Fruit fly (Drosophila melanogaster): ENCODE results near the gene CG6184.

Gene CG6184

dm6 chr3R:19644901-19645204, 12.8 kb downstream of the CG6184 start, which contains the start of gene Nup58 (continued):
- TF ChIP-seq lab (GFP tag; optimal IDR thresholded peaks at IDR 0.05) (no peak), ac (GFP tag; optimal IDR thresholded peaks at IDR 0.05) (no peak), CG2889 (GFP tag; IDR thresholded peaks at IDR 0.05) (no peak), CG32767 (GFP tag; IDR thresholded peaks at IDR 0.05) (no peak), Scr (GFP tag; IDR thresholded peaks at IDR 0.05; ENCODE audit: partially characterized antibody) (peak; percentile 89), Asciz (GFP tag; optimal IDR thresholded peaks at IDR 0.05) (no peak), slp2 (GFP tag; optimal IDR thresholded peaks at IDR 0.05) (no peak), Xrp1 (GFP tag; IDR thresholded peaks at IDR 0.05) (peak; percentile 13; the same call in 1 of the 2 replicates), CG6683 (GFP tag; optimal IDR thresholded peaks at IDR 0.05) (no peak), Xbp1 (GFP tag; optimal IDR thresholded peaks at IDR 0.05) (peak; percentile 4), GATAe (GFP tag; conservative IDR thresholded peaks at IDR 0.05) (no peak), hbn (GFP tag; IDR thresholded peaks at IDR 0.05; ENCODE audit: partially characterized antibody) (peak; percentile 77), MTF-1 (GFP tag; optimal IDR thresholded peaks at IDR 0.05; ENCODE audit: borderline replicate concordance) (no peak), zfh2 (GFP tag; optimal IDR thresholded peaks at IDR 0.05) (peak; percentile 8), Blimp-1 (GFP tag; optimal IDR thresholded peaks at IDR 0.05) (no peak), Taf1 (GFP tag; IDR thresholded peaks at IDR 0.05) (no peak), CG7987 (GFP tag; optimal IDR thresholded peaks at IDR 0.05) (no peak), jumu (GFP tag; optimal IDR thresholded peaks at IDR 0.05) (no peak), gem (tag; optimal IDR thresholded peaks at IDR 0.05) (no peak), CG2712 (tag; optimal IDR thresholded peaks at IDR 0.05) (no peak), br (optimal IDR thresholded peaks at IDR 0.05) (no peak), ato (GFP tag; IDR thresholded peaks at IDR 0.05; ENCODE audit: partially characterized antibody) (peak; percentile 76), CG13894 (tag; optimal IDR thresholded peaks at IDR 0.05) (no peak), BEAF-32 (GFP tag; optimal IDR thresholded peaks at IDR 0.05) (peak; percentile 69), CG13287 (GFP tag; IDR thresholded peaks at IDR 0.05; ENCODE audit: partially characterized antibody) (peak; percentile 86), CG11456 (GFP tag; IDR thresholded peaks at IDR 0.05) (0 out of 3 replicates have a peak, but pooled peaks have one; percentile 29), HmgD (GFP tag; optimal IDR thresholded peaks at IDR 0.05) (no peak), fd96Cb (tag; optimal IDR thresholded peaks at IDR 0.05) (no peak), gro (GFP tag; optimal IDR thresholded peaks at IDR 0.05) (no peak), schlank (tag; optimal IDR thresholded peaks at IDR 0.05) (no peak), pb (GFP tag; optimal IDR thresholded peaks at IDR 0.05) (no peak), al (GFP tag; IDR thresholded peaks at IDR 0.05) (no peak), ftz-f1 (GFP tag; optimal IDR thresholded peaks at IDR 0.05) (no peak), CG1647 (GFP tag; optimal IDR thresholded peaks at IDR 0.05) (no peak), gcm (GFP tag; optimal IDR thresholded peaks at IDR 0.05) (no peak), dimm (GFP tag; IDR thresholded peaks at IDR 0.05) (no peak), CG7786 (GFP tag; optimal IDR thresholded peaks at IDR 0.05) (no peak), CG43689 (GFP tag; IDR thresholded peaks at IDR 0.05) (no peak)

dm6 chr3R:19644094-19644900, 13.4 kb downstream of the CG6184 start, which contains the start of gene Vha13:
TSS of gene Vha13 (minus strand) at chr3R:19644386.
- TF ChIP-seq HLH54F (GFP tag; optimal IDR thresholded peaks at IDR 0.05) (peak; percentile 35), rib (GFP tag; IDR thresholded peaks at IDR 0.05) (no peak; the same call in 1 of the 2 replicates), phol (tag; optimal IDR thresholded peaks at IDR 0.05) (peak; percentile 29), yki (optimal IDR thresholded peaks at IDR 0.05) (no peak), bbx (GFP tag; IDR thresholded peaks at IDR 0.05; ENCODE audit: partially characterized antibody) (peak; percentile 79), CG1024 (GFP tag; IDR thresholded peaks at IDR 0.05) (peak; percentile 14; the same call in 1 of the 2 replicates), CG30020 (tag; optimal IDR thresholded peaks at IDR 0.05) (peak; percentile 15), ssp (GFP tag; IDR thresholded peaks at IDR 0.05) (peak; percentile 55), kni (GFP tag; optimal IDR thresholded peaks at IDR 0.05) (peak; percentile 31), CG4424 (GFP tag; optimal IDR thresholded peaks at IDR 0.05) (peak; percentile 58), ranshi (GFP tag; IDR thresholded peaks at IDR 0.05) (peak; percentile 40), CG15696 (tag; optimal IDR thresholded peaks at IDR 0.05) (peak; percentile 19), twi (tag; optimal IDR thresholded peaks at IDR 0.05) (no peak), CG7372 (GFP tag; IDR thresholded peaks at IDR 0.05) (peak; percentile 40; the same call in 1 of the 2 replicates)
